Worm (Caenorhabditis elegans) whole organism, early embryonic: Measurements from ENCODE around the gene C03G6.17.

ENCODE experiments used
- B0310.2 ChIP-seq: sonication (generic microtip); optimal IDR thresholded peaks from 2 replicates; lab custom pipeline; 2016; ENCODE audit warnings: mild to moderate bottlenecking, missing genetic modification characterization, missing compliant biosample characterization
- F13C5.2 ChIP-seq: sonication (generic microtip); optimal IDR thresholded peaks from 2 replicates; lab custom pipeline; 2017; ENCODE audit warnings: mild to moderate bottlenecking, missing genetic modification characterization, inconsistent platforms, missing compliant biosample characterization
- ama-1 ChIP-seq: fragments of 150-350 bp; optimal IDR thresholded peaks from 2 replicates; lab custom pipeline; 2014
- ceh-13 ChIP-seq: fragments of 200-800 bp; sonication (Bioruptor generic); optimal IDR thresholded peaks from 2 replicates; lab custom pipeline; 2018; ENCODE audit warnings: mild to moderate bottlenecking, missing genetic modification characterization, missing compliant biosample characterization
- ceh-36 ChIP-seq: sonication (generic microtip); optimal IDR thresholded peaks from 2 replicates; lab custom pipeline; 2016; ENCODE audit warnings: missing genetic modification characterization, inconsistent platforms, missing compliant biosample characterization
- ets-7 ChIP-seq: sonication (generic microtip); optimal IDR thresholded peaks from 2 replicates; lab custom pipeline; 2016; ENCODE audit warnings: missing genotype, missing genetic modification characterization, missing compliant biosample characterization
- flt-1 ChIP-seq: fragments of 200-800 bp; sonication (Bioruptor generic); IDR thresholded peaks from 2 replicates; pipeline ENCODE4 v1.3.6; 2022; ENCODE audit warnings: missing genetic modification characterization, missing compliant biosample characterization
- hmg-4 ChIP-seq: fragments of 200-800 bp; sonication (Bioruptor generic); optimal IDR thresholded peaks from 2 replicates; lab custom pipeline; 2018; ENCODE audit warnings: mild to moderate bottlenecking, missing genetic modification characterization, missing compliant biosample characterization
- pes-1 ChIP-seq: fragments of 200-800 bp; sonication (Bioruptor generic); IDR thresholded peaks from 2 replicates; pipeline ENCODE4 v1.3.6; 2022; ENCODE audit warnings: missing genetic modification reagents, missing genetic modification characterization, missing compliant biosample characterization
- tbx-37 ChIP-seq: fragments of 200-800 bp; sonication (Bioruptor generic); conservative IDR thresholded peaks from 2 replicates; pipeline ENCODE4 v1.3.6; 2022; ENCODE audit warnings: missing genetic modification reagents, missing genetic modification characterization, missing compliant biosample characterization
- tra-4 ChIP-seq: sonication (generic microtip); optimal IDR thresholded peaks from 2 replicates; lab custom pipeline; 2017; ENCODE audit warnings: missing genetic modification characterization, missing compliant biosample characterization

- TF ChIP-seq ceh-13 (GFP tag; lab: Kevin White, UChicago), result no peak
- TF ChIP-seq tra-4 (tag; lab: Kevin White, UChicago), result no peak
- TF ChIP-seq ceh-36, result no peak
- no peak for TF ChIP-seq ama-1 (lab: Kevin White, UChicago)
- TF ChIP-seq F13C5.2 (tag; lab: Kevin White, UChicago), result no peak
- no peak for TF ChIP-seq hmg-4 (GFP tag; lab: Kevin White, UChicago)
- no peak for TF ChIP-seq tbx-37
- no peak for TF ChIP-seq flt-1 (GFP tag; lab: Robert Waterston, UW)
- no peak for TF ChIP-seq B0310.2 (tag; lab: Kevin White, UChicago)
- TF ChIP-seq ets-7, result no peak
- no peak for TF ChIP-seq pes-1 (GFP tag; lab: Robert Waterston, UW)
These were observed 6.8 kb upstream of the C03G6.17 start, which contains the start of gene C02H6.3 for ce11 chrV:7387755-7388154.
